Fruit fly (Drosophila melanogaster): ENCODE data around the gene CG31207.

dm6 chr3R:21078958-21079357, 32.1 kb upstream of the CG31207 start:
- TF ChIP-seq Hr96 (GFP tag; optimal IDR thresholded peaks at IDR 0.05): no peak
- TF ChIP-seq kay (GFP tag; ENCODE audit: borderline replicate concordance): no peak
- no peak for TF ChIP-seq Crg-1 (GFP tag; optimal IDR thresholded peaks at IDR 0.05)
- TF ChIP-seq CG14711 (tag; optimal IDR thresholded peaks at IDR 0.05): no peak
- no peak for TF ChIP-seq Mnt (GFP tag; optimal IDR thresholded peaks at IDR 0.05)
- no peak for TF ChIP-seq CG7045 (GFP tag; optimal IDR thresholded peaks at IDR 0.05)
- no peak for TF ChIP-seq pad (GFP tag; optimal IDR thresholded peaks at IDR 0.05)
- no peak for TF ChIP-seq tj (GFP tag; optimal IDR thresholded peaks at IDR 0.05)
- TF ChIP-seq cic (GFP tag; optimal IDR thresholded peaks at IDR 0.05): no peak

Measured in whole organism, adult.